Worm (Caenorhabditis elegans): ENCODE results near the gene Y6E2A.4.
A peak's percentile ranks its signal among the peaks of the same experiment; 100 is the strongest.

DNA sequence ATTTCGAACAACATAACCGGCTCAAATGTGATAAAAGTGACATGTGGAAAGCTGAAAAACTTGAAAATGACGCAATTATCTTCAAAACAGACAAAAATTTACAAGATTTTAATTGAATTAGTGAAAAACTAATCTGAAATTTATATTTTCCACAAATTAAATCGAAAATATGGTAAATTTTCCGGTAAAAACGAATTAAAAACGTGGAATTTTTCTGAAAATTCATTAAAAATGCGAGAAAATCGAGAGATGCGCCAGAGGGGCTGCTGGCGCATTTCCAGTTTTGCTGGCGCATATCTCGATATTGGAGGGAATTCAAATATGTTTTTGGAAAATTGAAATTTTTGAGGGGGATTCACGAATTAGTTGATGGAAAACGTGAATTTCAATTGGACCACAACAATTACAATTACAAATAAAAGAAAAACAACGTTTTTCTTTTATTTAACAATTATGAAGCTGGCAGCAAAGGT lies 49.6 kb upstream of the Y6E2A.4 start, which contains the start of the genes haf-3 and F57A10.2:
- TF ChIP-seq W03F9.2 (tag; optimal IDR thresholded peaks at IDR 0.05) (peak; percentile 95), dao-5 (tag; optimal IDR thresholded peaks at IDR 0.05) (no peak)
